Worm (Caenorhabditis elegans) whole organism, late embryonic: ENCODE results near the gene clec-161.

Experiments
- F13H6.1 ChIP-seq: sonication (generic microtip); optimal IDR thresholded peaks from 2 replicates; lab custom pipeline; 2016; ENCODE audit warnings: missing genetic modification characterization, missing compliant biosample characterization
- K09A11.1 ChIP-seq: sonication (generic microtip); optimal IDR thresholded peaks from 2 replicates; lab custom pipeline; 2017; ENCODE audit warnings: antibody characterized with exemption, mild to moderate bottlenecking, missing genetic modification characterization, missing compliant biosample characterization; ENCODE audit not compliant: insufficient read depth
- T23F11.4 ChIP-seq: fragments of 200-800 bp; sonication (Bioruptor generic); optimal IDR thresholded peaks from 2 replicates; lab custom pipeline; 2018; ENCODE audit warnings: mild to moderate bottlenecking, missing genetic modification characterization, missing compliant biosample characterization
- ahr-1 ChIP-seq: sonication (generic microtip); optimal IDR thresholded peaks from 2 replicates; lab custom pipeline; 2016; ENCODE audit warnings: missing genetic modification characterization, missing compliant biosample characterization
- ceh-14 ChIP-seq: sonication (generic microtip); optimal IDR thresholded peaks from 2 replicates; lab custom pipeline; 2016; ENCODE audit warnings: missing genotype, missing genetic modification characterization, missing compliant biosample characterization
- ceh-18 ChIP-seq: sonication (generic microtip); optimal IDR thresholded peaks from 2 replicates; lab custom pipeline; 2016; ENCODE audit warnings: missing genetic modification characterization, missing compliant biosample characterization
- ceh-2 ChIP-seq: sonication (generic microtip); optimal IDR thresholded peaks from 2 replicates; lab custom pipeline; 2016; ENCODE audit warnings: missing genotype, missing genetic modification characterization, missing compliant biosample characterization
- ceh-22 ChIP-seq: sonication (generic microtip); optimal IDR thresholded peaks from 2 replicates; lab custom pipeline; 2017; ENCODE audit warnings: missing biosample characterization, missing genetic modification characterization
- ceh-24 ChIP-seq: sonication (generic microtip); optimal IDR thresholded peaks from 2 replicates; lab custom pipeline; 2016; ENCODE audit warnings: mild to moderate bottlenecking, missing genetic modification characterization, missing compliant biosample characterization
- ceh-30 ChIP-seq: fragments of 150-350 bp; optimal IDR thresholded peaks from 2 replicates; lab custom pipeline; 2014; ENCODE audit warnings: missing biosample characterization, missing genetic modification characterization
- ceh-31 ChIP-seq: sonication (generic microtip); optimal IDR thresholded peaks from 2 replicates; lab custom pipeline; 2016; ENCODE audit warnings: missing genetic modification characterization, missing compliant biosample characterization
- ceh-34 ChIP-seq: sonication (generic microtip); optimal IDR thresholded peaks from 2 replicates; lab custom pipeline; 2016; ENCODE audit warnings: mild to moderate bottlenecking, missing genetic modification characterization, missing compliant biosample characterization
- ceh-45 ChIP-seq: fragments of 200-800 bp; sonication (Bioruptor generic); IDR thresholded peaks from 2 replicates; pipeline ENCODE4 v1.3.6; 2022; ENCODE audit warnings: missing genetic modification reagents, missing genetic modification characterization, missing compliant biosample characterization
- ceh-48 ChIP-seq: sonication (generic microtip); optimal IDR thresholded peaks from 2 replicates; lab custom pipeline; 2016; ENCODE audit warnings: missing genetic modification characterization, inconsistent platforms, missing compliant biosample characterization
- ceh-6 ChIP-seq: fragments of 200-800 bp; sonication (Bioruptor generic); optimal IDR thresholded peaks from 2 replicates; lab custom pipeline; 2018; ENCODE audit warnings: mild to moderate bottlenecking, missing genetic modification characterization, missing compliant biosample characterization
- che-1 ChIP-seq: sonication (generic microtip); optimal IDR thresholded peaks from 2 replicates; lab custom pipeline; 2016; ENCODE audit warnings: mild to moderate bottlenecking, missing genetic modification characterization, missing compliant biosample characterization
- dmd-4 ChIP-seq: sonication (generic microtip); optimal IDR thresholded peaks from 2 replicates; lab custom pipeline; 2016; ENCODE audit warnings: borderline replicate concordance, missing genetic modification characterization, missing compliant biosample characterization
- elt-4 ChIP-seq: sonication (generic microtip); optimal IDR thresholded peaks from 2 replicates; lab custom pipeline; 2016; ENCODE audit warnings: missing genetic modification characterization, missing compliant biosample characterization
- eyg-1 ChIP-seq: sonication (generic microtip); optimal IDR thresholded peaks from 2 replicates; lab custom pipeline; 2016; ENCODE audit warnings: missing genotype, missing genetic modification characterization, missing compliant biosample characterization
- hlh-13 ChIP-seq: fragments of 200-800 bp; sonication (Bioruptor generic); optimal IDR thresholded peaks from 2 replicates; lab custom pipeline; 2018; ENCODE audit warnings: mild to moderate bottlenecking, missing genetic modification characterization, missing compliant biosample characterization
- hlh-15 ChIP-seq: sonication (generic microtip); optimal IDR thresholded peaks from 2 replicates; lab custom pipeline; 2016; ENCODE audit warnings: missing genetic modification characterization, missing compliant biosample characterization
- hlh-6 ChIP-seq: sonication (generic microtip); optimal IDR thresholded peaks from 2 replicates; lab custom pipeline; 2016; ENCODE audit warnings: missing genotype, missing genetic modification characterization, missing compliant biosample characterization
- lim-6 ChIP-seq: sonication (generic microtip); optimal IDR thresholded peaks from 2 replicates; lab custom pipeline; 2016; ENCODE audit warnings: missing genetic modification characterization, missing compliant biosample characterization
- nfya-1 ChIP-seq: sonication (generic microtip); optimal IDR thresholded peaks from 2 replicates; lab custom pipeline; 2017; ENCODE audit warnings: missing genetic modification characterization, mild to moderate bottlenecking, missing compliant biosample characterization, antibody characterized with exemption, moderate library complexity
- nhr-11 ChIP-seq: fragments of 150-350 bp; optimal IDR thresholded peaks from 2 replicates; lab custom pipeline; 2014; ENCODE audit warnings: missing biosample characterization, missing genetic modification characterization
- npax-4 ChIP-seq: sonication (generic microtip); optimal IDR thresholded peaks from 2 replicates; lab custom pipeline; 2016; ENCODE audit warnings: missing genetic modification characterization, missing compliant biosample characterization
- pag-3 ChIP-seq: sonication (generic microtip); optimal IDR thresholded peaks from 2 replicates; lab custom pipeline; 2016; ENCODE audit warnings: missing compliant biosample characterization, missing genetic modification characterization, borderline replicate concordance
- pat-9 ChIP-seq: fragments of 200-800 bp; sonication (Bioruptor generic); optimal IDR thresholded peaks from 2 replicates; lab custom pipeline; 2018; ENCODE audit warnings: mild to moderate bottlenecking, missing genetic modification characterization, moderate library complexity, missing compliant biosample characterization
- pax-1 ChIP-seq: fragments of 150-350 bp; optimal IDR thresholded peaks from 2 replicates; lab custom pipeline; 2014; ENCODE audit warnings: missing biosample characterization, missing genetic modification characterization
- pha-2 ChIP-seq: sonication (generic microtip); optimal IDR thresholded peaks from 2 replicates; lab custom pipeline; 2017; ENCODE audit warnings: mild to moderate bottlenecking, missing genetic modification characterization, missing compliant biosample characterization
- pros-1 ChIP-seq: fragments of 150-350 bp; optimal IDR thresholded peaks from 2 replicates; lab custom pipeline; 2014; ENCODE audit warnings: missing biosample characterization, missing genetic modification reagents, missing genetic modification characterization
- tbx-7 ChIP-seq: sonication (generic microtip); optimal IDR thresholded peaks from 2 replicates; lab custom pipeline; 2016; ENCODE audit warnings: missing genotype, missing genetic modification characterization, missing compliant biosample characterization
- unc-42 ChIP-seq: sonication (generic microtip); optimal IDR thresholded peaks from 2 replicates; lab custom pipeline; 2016; ENCODE audit warnings: missing genotype, missing genetic modification characterization, missing compliant biosample characterization
- unc-55 ChIP-seq: sonication (generic microtip); optimal IDR thresholded peaks from 2 replicates; lab custom pipeline; 2017; ENCODE audit warnings: missing biosample characterization, missing genetic modification reagents, missing genetic modification characterization
- zip-5 ChIP-seq: sonication (generic microtip); optimal IDR thresholded peaks from 2 replicates; lab custom pipeline; 2016; ENCODE audit warnings: missing genetic modification characterization, missing compliant biosample characterization
- ztf-16 ChIP-seq: sonication (generic microtip); optimal IDR thresholded peaks from 2 replicates; lab custom pipeline; 2017; ENCODE audit warnings: missing genetic modification characterization, missing compliant biosample characterization

clec-161 gene

DNA sequence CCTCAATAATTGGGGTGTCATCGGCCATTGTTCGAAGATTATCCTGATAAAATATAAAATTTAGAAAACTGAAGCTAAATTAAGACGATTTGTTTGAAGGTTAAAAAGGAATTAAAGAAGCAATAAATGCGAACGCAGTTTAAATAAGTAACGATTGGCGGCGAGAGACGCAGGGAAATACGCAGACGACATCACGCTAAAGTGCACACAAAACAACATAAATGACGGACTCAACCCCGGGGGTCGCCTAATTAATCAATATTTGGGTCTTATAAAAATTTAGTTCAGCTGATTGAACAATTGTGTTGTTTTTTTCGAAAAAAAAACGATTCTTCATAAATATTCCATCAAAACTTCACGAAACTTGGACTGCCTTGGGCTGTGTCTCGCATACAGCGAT, 7.9 kb upstream of the clec-161 start, which contains the start of gene hcp-3:
TSS of gene hcp-3 (minus strand) at position 45 of the 400 bp plus-strand sequence.
- TF ChIP-seq pros-1 (tag; lab: Kevin White, UChicago) (no peak), unc-55 (GFP tag; lab: Kevin White, UChicago) (peak; percentile 5), lim-6 (tag; lab: Kevin White, UChicago) (no peak), hlh-13 (GFP tag; lab: Kevin White, UChicago) (no peak), ahr-1 (no peak), ceh-30 (tag; lab: Kevin White, UChicago) (no peak), ceh-34 (no peak), ceh-48 (peak; percentile 76), dmd-4 (tag; lab: Kevin White, UChicago) (no peak), nhr-11 (no peak), ceh-14 (tag; lab: Kevin White, UChicago) (peak; percentile 39), zip-5 (tag; lab: Kevin White, UChicago) (no peak), nfya-1 (tag; lab: Kevin White, UChicago) (peak; percentile 55), ceh-31 (tag; lab: Kevin White, UChicago) (peak; percentile 37), F13H6.1 (tag; lab: Kevin White, UChicago) (no peak), ztf-16 (tag; lab: Kevin White, UChicago) (no peak)
- TF ChIP-seq, all 69 proteins: peak for 5

DNA sequence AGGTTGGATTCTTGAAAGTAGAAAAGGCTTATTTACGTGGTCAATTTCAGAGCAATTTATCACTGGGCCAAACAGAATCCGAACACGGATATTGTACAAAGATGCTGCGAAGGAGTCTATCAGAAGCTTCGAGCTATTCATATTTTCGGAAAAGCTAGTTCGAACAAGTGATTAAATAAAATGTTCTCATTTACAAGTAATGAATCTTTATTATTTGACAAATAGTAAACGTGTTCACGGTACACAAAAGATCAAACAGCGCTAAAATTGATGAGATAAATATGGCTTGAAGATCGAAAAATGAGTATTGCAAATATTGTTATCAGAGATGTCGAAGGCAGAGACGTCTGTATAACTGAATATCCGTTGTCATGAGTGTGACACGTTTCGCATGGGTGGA, 6.6 kb upstream of the clec-161 start:
- no peak for TF ChIP-seq ceh-6
- no peak for TF ChIP-seq che-1 (tag; lab: Kevin White, UChicago)
- TF ChIP-seq unc-55 (GFP tag; lab: Kevin White, UChicago): no peak
- TF ChIP-seq ceh-45: no peak
- TF ChIP-seq ahr-1: no peak
- no peak for TF ChIP-seq pha-2 (tag; lab: Kevin White, UChicago)
- no peak for TF ChIP-seq hlh-15 (tag; lab: Kevin White, UChicago)
- TF ChIP-seq nhr-11: no peak
- no peak for TF ChIP-seq ceh-30 (tag; lab: Kevin White, UChicago)
- no peak for TF ChIP-seq hlh-6 (tag; lab: Kevin White, UChicago)
- no peak for TF ChIP-seq ceh-2
- TF ChIP-seq unc-42 (tag; lab: Kevin White, UChicago): no peak
- TF ChIP-seq zip-5 (tag; lab: Kevin White, UChicago): no peak
- no peak for TF ChIP-seq pax-1
- no peak for TF ChIP-seq ceh-22 (tag; lab: Kevin White, UChicago)
- TF ChIP-seq pat-9 (tag; lab: Kevin White, UChicago): no peak
- no peak for TF ChIP-seq nfya-1 (tag; lab: Kevin White, UChicago)
- no peak for TF ChIP-seq pag-3 (tag; lab: Kevin White, UChicago)
- TF ChIP-seq tbx-7 (tag; lab: Kevin White, UChicago): no peak
- no peak for TF ChIP-seq ceh-18 (tag; lab: Kevin White, UChicago)

ce11 chrIII:9614211-9614610, 5.7 kb upstream of the clec-161 start, which contains the start of the genes pri-1 and F58A4.6:
Gene pri-1, minus strand, starts transcription at chrIII:9614281.
Gene F58A4.6, plus strand, starts transcription at chrIII:9614482.
- peak; percentile 6 for TF ChIP-seq nfya-1 (tag; lab: Kevin White, UChicago)
- TF ChIP-seq ceh-31 (tag; lab: Kevin White, UChicago): peak; percentile 6
- peak; percentile 57 for TF ChIP-seq unc-42 (tag; lab: Kevin White, UChicago)
- TF ChIP-seq ceh-24 (tag; lab: Kevin White, UChicago): no peak
- no peak for TF ChIP-seq npax-4 (tag; lab: Kevin White, UChicago)
- TF ChIP-seq, all 69 proteins: peak for 3

DNA sequence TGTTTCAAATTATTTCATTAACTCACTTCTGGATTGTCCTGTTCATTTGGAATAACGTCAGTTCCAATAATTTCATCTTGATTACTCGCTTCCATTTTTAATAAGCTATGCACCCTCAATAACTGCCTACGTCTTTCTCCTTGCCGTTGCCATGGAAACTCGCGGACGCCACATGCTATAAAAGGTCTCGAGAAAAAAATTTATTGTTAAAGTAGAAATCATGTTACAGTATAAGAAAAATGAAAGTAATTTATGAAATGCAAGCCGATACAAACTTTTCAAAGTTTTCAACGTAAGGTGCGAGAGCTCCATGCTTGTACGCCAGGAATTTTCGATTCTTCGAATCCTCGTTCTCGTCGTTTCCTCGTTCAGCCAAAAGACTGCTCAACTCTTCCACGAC, 3.5 kb upstream of the clec-161 start, which contains the start of gene bbs-4:
TSS of gene bbs-4 (minus strand) at position 101 of the 400 bp plus-strand sequence.
- no peak for TF ChIP-seq T23F11.4
- no peak for TF ChIP-seq dmd-4 (tag; lab: Kevin White, UChicago)
- TF ChIP-seq elt-4 (tag; lab: Kevin White, UChicago): no peak
- no peak for TF ChIP-seq eyg-1 (tag; lab: Kevin White, UChicago)
- TF ChIP-seq K09A11.1: no peak
